Fruit fly (Drosophila melanogaster) whole organism, embryonic: Measurements from ENCODE around the gene MSAmiP.

Experiments
- Abd-B ChIP-seq: fragments of 200-800 bp; sonication (Bioruptor generic); optimal IDR thresholded peaks from 2 replicates; lab custom pipeline; 2018; ENCODE audit warnings: missing biosample characterization, mild to moderate bottlenecking, missing genetic modification characterization, moderate library complexity
- Aef1 ChIP-seq: fragments of 200-800 bp; sonication (Bioruptor generic); IDR thresholded peaks from 3 replicates; pipeline ENCODE4 v1.3.6; 2022; ENCODE audit warnings: missing biosample characterization, missing genetic modification characterization
- Asciz ChIP-seq: fragments of 200-800 bp; sonication (Bioruptor generic); optimal IDR thresholded peaks from 2 replicates; lab custom pipeline; 2017; ENCODE audit warnings: missing biosample characterization, mild to moderate bottlenecking, missing genetic modification characterization, missing genetic modification reagents
- BEAF-32 ChIP-seq: fragments of 200-800 bp; sonication (Bioruptor generic); optimal IDR thresholded peaks from 3 replicates; lab custom pipeline; 2017; ENCODE audit warnings: missing biosample characterization, missing genetic modification characterization, mild to moderate bottlenecking, moderate library complexity, missing genetic modification reagents
- CG10147 ChIP-seq: fragments of 200-800 bp; sonication (Bioruptor generic); optimal IDR thresholded peaks from 2 replicates; lab custom pipeline; 2019; ENCODE audit warnings: missing biosample characterization, mild to moderate bottlenecking, missing genetic modification characterization, moderate library complexity
- CG10274 ChIP-seq: fragments of 200-800 bp; sonication (Bioruptor generic); optimal IDR thresholded peaks from 3 replicates; lab custom pipeline; 2017; ENCODE audit warnings: missing biosample characterization, mild to moderate bottlenecking, missing genetic modification characterization
- CG10431 ChIP-seq: fragments of 200-800 bp; sonication (Bioruptor generic); optimal IDR thresholded peaks from 3 replicates; lab custom pipeline; 2018; ENCODE audit warnings: missing biosample characterization, mild to moderate bottlenecking, missing genetic modification characterization
- CG10959 ChIP-seq: fragments of 200-800 bp; sonication (Bioruptor generic); IDR thresholded peaks from 2 replicates; pipeline ENCODE4 v1.3.6; 2022; ENCODE audit warnings: missing biosample characterization, missing genetic modification characterization
- CG11560 ChIP-seq: fragments of 200-800 bp; sonication (Bioruptor generic); IDR thresholded peaks from 3 replicates; pipeline ENCODE4 v1.3.6; 2022; ENCODE audit warnings: missing biosample characterization, missing genetic modification characterization
- CG14014 ChIP-seq: fragments of 200-800 bp; sonication (Bioruptor generic); IDR thresholded peaks from 2 replicates; pipeline ENCODE4 v1.3.6; 2022; ENCODE audit warnings: missing biosample characterization, missing genetic modification characterization
- CG14860 ChIP-seq: fragments of 200-800 bp; sonication (Bioruptor generic); IDR thresholded peaks from 3 replicates; pipeline ENCODE4 v1.3.6; 2022; ENCODE audit warnings: missing biosample characterization, missing genetic modification characterization; ENCODE audit not compliant: partially characterized antibody
- CG15514 ChIP-seq: fragments of 200-800 bp; sonication (Bioruptor generic); optimal IDR thresholded peaks from 3 replicates; lab custom pipeline; 2017; ENCODE audit warnings: missing biosample characterization, missing genetic modification characterization, mild to moderate bottlenecking, moderate library complexity, missing genetic modification reagents
- CG2120 ChIP-seq: fragments of 200-800 bp; sonication (Bioruptor generic); optimal IDR thresholded peaks from 3 replicates; lab custom pipeline; 2016; ENCODE audit warnings: missing biosample characterization, missing genetic modification characterization
- CG3281 ChIP-seq: fragments of 200-800 bp; sonication (Bioruptor generic); optimal IDR thresholded peaks from 3 replicates; lab custom pipeline; 2017; ENCODE audit warnings: missing biosample characterization, mild to moderate bottlenecking, missing genetic modification characterization
- CG43689 ChIP-seq: fragments of 200-800 bp; sonication (Bioruptor generic); IDR thresholded peaks from 2 replicates; pipeline ENCODE4 v1.3.6; 2022; ENCODE audit warnings: missing biosample characterization, missing genetic modification characterization
- CG6272 ChIP-seq: fragments of 200-800 bp; sonication (Bioruptor generic); IDR thresholded peaks from 2 replicates; pipeline ENCODE4 v1.3.6; 2022; ENCODE audit warnings: missing biosample characterization, missing genetic modification characterization
- CG6791 ChIP-seq: fragments of 200-800 bp; sonication (Bioruptor generic); IDR thresholded peaks from 3 replicates; pipeline ENCODE4 v1.3.6; 2022; ENCODE audit warnings: missing biosample characterization, missing genetic modification characterization; ENCODE audit not compliant: partially characterized antibody
- CG7357 ChIP-seq: fragments of 200-800 bp; sonication (Bioruptor generic); IDR thresholded peaks from 3 replicates; pipeline ENCODE4 v1.3.6; 2022; ENCODE audit warnings: missing biosample characterization, missing genetic modification characterization
- CG8290 ChIP-seq, 3 experiments: fragments of 200-800 bp; sonication (Bioruptor generic); optimal IDR thresholded peaks; 2 replicates each; lab custom pipeline; 2016 to 2019; ENCODE audit warnings: missing biosample characterization in 3 of 3, missing genetic modification characterization in 3 of 3, mild to moderate bottlenecking in 2 of 3, moderate library complexity in 1 of 3
- CTCF ChIP-seq: fragments of 200-800 bp; sonication (Bioruptor generic); optimal IDR thresholded peaks from 2 replicates; lab custom pipeline; 2017; ENCODE audit warnings: missing biosample characterization, mild to moderate bottlenecking, missing genetic modification characterization, moderate library complexity
- CrebB ChIP-seq: fragments of 200-800 bp; sonication (Bioruptor generic); optimal IDR thresholded peaks from 3 replicates; lab custom pipeline; 2018; ENCODE audit warnings: missing biosample characterization, mild to moderate bottlenecking, missing genetic modification characterization
- D19A ChIP-seq: fragments of 200-800 bp; optimal IDR thresholded peaks from 3 replicates; lab custom pipeline; 2019; ENCODE audit warnings: missing biosample characterization, mild to moderate bottlenecking, missing genetic modification characterization, moderate library complexity
- Ets97D ChIP-seq: fragments of 200-800 bp; sonication (Bioruptor generic); optimal IDR thresholded peaks from 3 replicates; lab custom pipeline; 2016; ENCODE audit warnings: missing biosample characterization, missing genetic modification characterization
- Hmx ChIP-seq: fragments of 200-800 bp; sonication (Bioruptor generic); optimal IDR thresholded peaks from 2 replicates; lab custom pipeline; 2016; ENCODE audit warnings: missing biosample characterization, missing genetic modification characterization
- Hr39 ChIP-seq: fragments of >200 bp; optimal IDR thresholded peaks from 2 replicates; lab custom pipeline; 2017
- Lim3 ChIP-seq: fragments of 200-800 bp; sonication (Bioruptor generic); IDR thresholded peaks from 2 replicates; pipeline ENCODE4 v1.3.6; 2022; ENCODE audit warnings: missing biosample characterization, missing genetic modification characterization
- Mes4 ChIP-seq: fragments of 200-800 bp; sonication (Bioruptor generic); optimal IDR thresholded peaks from 2 replicates; lab custom pipeline; 2016; ENCODE audit warnings: missing biosample characterization, missing genetic modification characterization
- Nf-YB ChIP-seq: fragments of 200-800 bp; sonication (Bioruptor generic); optimal IDR thresholded peaks from 3 replicates; lab custom pipeline; 2019; ENCODE audit warnings: missing biosample characterization, mild to moderate bottlenecking, missing genetic modification characterization, moderate library complexity
- Rx ChIP-seq: fragments of 200-800 bp; sonication (Bioruptor generic); IDR thresholded peaks from 2 replicates; pipeline ENCODE4 v1.3.6; 2022; ENCODE audit warnings: missing biosample characterization, missing genetic modification characterization
- Sry-δ ChIP-seq: fragments of 200-800 bp; sonication (Bioruptor generic); optimal IDR thresholded peaks from 2 replicates; lab custom pipeline; 2016; ENCODE audit warnings: missing biosample characterization, missing genetic modification characterization
- Ssrp ChIP-seq: fragments of 200-800 bp; sonication (Bioruptor generic); optimal IDR thresholded peaks from 2 replicates; lab custom pipeline; 2018; ENCODE audit warnings: missing biosample characterization, mild to moderate bottlenecking, missing genetic modification characterization, moderate library complexity
- TFAM ChIP-seq: fragments of 200-800 bp; sonication (Bioruptor generic); optimal IDR thresholded peaks from 2 replicates; lab custom pipeline; 2017; ENCODE audit warnings: missing biosample characterization, missing genetic modification characterization, inconsistent platforms
- corto ChIP-seq: fragments of 200-800 bp; sonication (Bioruptor generic); optimal IDR thresholded peaks from 2 replicates; lab custom pipeline; 2016; ENCODE audit warnings: missing biosample characterization, mild to moderate bottlenecking, missing genetic modification characterization, moderate library complexity
- fd64A ChIP-seq: fragments of 200-800 bp; sonication (Bioruptor generic); optimal IDR thresholded peaks from 3 replicates; lab custom pipeline; 2018; ENCODE audit warnings: missing biosample characterization, mild to moderate bottlenecking, missing genetic modification characterization
- ftz-f1 ChIP-seq: fragments of 200-800 bp; sonication (Bioruptor generic); optimal IDR thresholded peaks from 2 replicates; lab custom pipeline; 2016; ENCODE audit warnings: missing biosample characterization, missing genetic modification characterization
- gcm ChIP-seq: fragments of 200-800 bp; sonication (Bioruptor generic); optimal IDR thresholded peaks from 2 replicates; lab custom pipeline; 2019; ENCODE audit warnings: missing biosample characterization, mild to moderate bottlenecking, missing genetic modification characterization, moderate library complexity
- grn ChIP-seq: fragments of 200-800 bp; sonication (Bioruptor generic); optimal IDR thresholded peaks from 3 replicates; lab custom pipeline; 2017; ENCODE audit warnings: missing biosample characterization, missing genetic modification characterization
- gsb-n ChIP-seq: fragments of 200-800 bp; sonication (Bioruptor generic); optimal IDR thresholded peaks from 3 replicates; lab custom pipeline; 2018; ENCODE audit warnings: missing biosample characterization, mild to moderate bottlenecking, missing genetic modification characterization
- her ChIP-seq: fragments of 200-800 bp; sonication (Bioruptor generic); optimal IDR thresholded peaks from 2 replicates; lab custom pipeline; 2016; ENCODE audit warnings: missing biosample characterization, missing genetic modification characterization
- hkb ChIP-seq, 2 experiments: fragments of 200-800 bp in 1 of 2; fragments of >200 bp in 1 of 2; sonication (Bioruptor generic) in 1 of 2; IDR thresholded peaks in 1 of 2; optimal IDR thresholded peaks in 1 of 2; 2 replicates each; pipeline versions ENCODE4 v1.3.6 to Lab custom; 2017 to 2022; ENCODE audit warnings: missing biosample characterization in 1 of 2, missing genetic modification characterization in 1 of 2
- lab ChIP-seq: fragments of 200-800 bp; sonication (Bioruptor generic); optimal IDR thresholded peaks from 3 replicates; lab custom pipeline; 2017; ENCODE audit warnings: missing biosample characterization, missing genetic modification characterization, mild to moderate bottlenecking, moderate library complexity, missing genetic modification reagents
- mam ChIP-seq: fragments of 200-800 bp; sonication (Bioruptor generic); optimal IDR thresholded peaks from 3 replicates; lab custom pipeline; 2016; ENCODE audit warnings: missing biosample characterization, missing genetic modification characterization
- nom ChIP-seq: fragments of 200-800 bp; sonication (Bioruptor generic); optimal IDR thresholded peaks from 2 replicates; lab custom pipeline; 2017; ENCODE audit warnings: missing biosample characterization, missing genetic modification characterization, mild to moderate bottlenecking, moderate library complexity, missing genetic modification reagents
- ro ChIP-seq: fragments of 200-800 bp; sonication (Bioruptor generic); IDR thresholded peaks from 2 replicates; pipeline ENCODE4 v1.3.6; 2022; ENCODE audit warnings: missing biosample characterization, missing genetic modification characterization
- sens ChIP-seq: fragments of 200-800 bp; sonication (Bioruptor generic); peaks from one replicate; lab custom pipeline; 2016; ENCODE audit warnings: missing biosample characterization, missing genetic modification characterization
- sens-2 ChIP-seq: fragments of 200-800 bp; sonication (Bioruptor generic); IDR thresholded peaks from 2 replicates; pipeline ENCODE4 v1.3.6; 2022; ENCODE audit warnings: missing biosample characterization, missing genetic modification characterization
- sima ChIP-seq: fragments of 200-800 bp; sonication (Bioruptor generic); optimal IDR thresholded peaks from 2 replicates; lab custom pipeline; 2016; ENCODE audit warnings: missing biosample characterization, missing genetic modification characterization
- sob ChIP-seq: fragments of 200-800 bp; sonication (Bioruptor generic); IDR thresholded peaks from 2 replicates; pipeline ENCODE4 v1.3.6; 2022; ENCODE audit warnings: missing biosample characterization, missing genetic modification characterization
- trh ChIP-seq: fragments of 200-800 bp; sonication (Bioruptor generic); optimal IDR thresholded peaks from 2 replicates; lab custom pipeline; 2016; ENCODE audit warnings: missing biosample characterization, missing genetic modification characterization
- wek ChIP-seq: fragments of 200-800 bp; sonication (Bioruptor generic); optimal IDR thresholded peaks from 3 replicates; lab custom pipeline; 2018; ENCODE audit warnings: missing biosample characterization, mild to moderate bottlenecking, missing genetic modification characterization, moderate library complexity

MSAmiP gene

dm6 chr3R:16798516-16799040, 97.5 kb downstream of the MSAmiP start (continued):
- TF ChIP-seq CG14860 (GFP tag; lab: Robert Waterston, UW) (no peak), hkb (optimal IDR thresholded peaks at IDR 0.05; lab: Kevin White, UChicago) (peak; percentile 52), hkb (GFP tag; IDR thresholded peaks at IDR 0.05; lab: Robert Waterston, UW) (peak; percentile 89), CTCF (peak; percentile 100), her (GFP tag; lab: Kevin White, UChicago) (peak; percentile 81), CG2120 (GFP tag; lab: Kevin White, UChicago) (peak; percentile 84), mam (peak; percentile 92), CrebB (peak; percentile 59), ftz-f1 (GFP tag; lab: Kevin White, UChicago) (peak; percentile 90), CG10274 (GFP tag; lab: Kevin White, UChicago) (peak; percentile 78), grn (GFP tag; lab: Kevin White, UChicago) (peak; percentile 41), CG10959 (GFP tag; lab: Robert Waterston, UW) (peak; percentile 93), Abd-B (GFP tag; lab: Kevin White, UChicago) (peak; percentile 87), Ssrp (tag; lab: Kevin White, UChicago) (peak; percentile 47), sens (GFP tag; lab: Kevin White, UChicago) (peak; percentile 99), CG7357 (peak; percentile 40; the same call in 2 of the 3 replicates), CG14014 (GFP tag; lab: Robert Waterston, UW) (peak; percentile 90), corto (GFP tag; lab: Kevin White, UChicago) (no peak), ro (GFP tag; lab: Robert Waterston, UW) (peak; percentile 74; the same call in 1 of the 2 replicates), CG11560 (peak; percentile 74), nom (peak; percentile 24), Asciz (peak; percentile 83), Lim3 (GFP tag; lab: Robert Waterston, UW) (no peak), CG43689 (GFP tag; lab: Robert Waterston, UW) (peak; percentile 66; the same call in 1 of the 2 replicates), Aef1 (GFP tag; lab: Robert Waterston, UW) (peak; percentile 85), sens-2 (GFP tag; lab: Robert Waterston, UW) (peak; percentile 93), Hr39 (no peak), CG10431 (peak; percentile 73), CG6272 (GFP tag; lab: Robert Waterston, UW) (peak; percentile 52; the same call in 1 of the 2 replicates), trh (peak; percentile 81), gcm (no peak), fd64A (GFP tag; lab: Kevin White, UChicago) (peak; percentile 88), CG8290 (GFP tag; optimal IDR thresholded peaks at IDR 0.05; lab: Kevin White, UChicago) (peak; percentile 96), CG8290 (tag; optimal IDR thresholded peaks at IDR 0.05; lab: Kevin White, UChicago) (peak; percentile 76 to 94), BEAF-32 (GFP tag; lab: Kevin White, UChicago) (peak; percentile 22), lab (GFP tag; lab: Kevin White, UChicago) (peak; percentile 96), Ets97D (peak; percentile 73), sob (GFP tag; lab: Robert Waterston, UW) (peak; percentile 88), sima (peak; percentile 62), wek (GFP tag; lab: Kevin White, UChicago) (peak; percentile 77), Sry-δ (GFP tag; lab: Kevin White, UChicago) (peak; percentile 71), D19A (tag; lab: Kevin White, UChicago) (peak; percentile 67), CG3281 (peak; percentile 88), gsb-n (tag; lab: Kevin White, UChicago) (peak; percentile 33), Hmx (GFP tag; lab: Kevin White, UChicago) (peak; percentile 47), CG10147 (peak; percentile 72), Mes4 (GFP tag; lab: Kevin White, UChicago) (peak; percentile 92), TFAM (GFP tag; lab: Kevin White, UChicago) (peak; percentile 74), CG6791 (GFP tag; lab: Robert Waterston, UW) (peak; percentile 57; the same call in 2 of the 3 replicates), CG15514 (GFP tag; lab: Kevin White, UChicago) (peak; percentile 90), Nf-YB (peak; percentile 45), Rx (GFP tag; lab: Robert Waterston, UW) (peak; percentile 92)
